Fruit fly (Drosophila melanogaster) whole organism, embryonic: ENCODE results near the gene CG43245.

Experiments
- Antp ChIP-seq: fragments of 200-800 bp; sonication (Bioruptor generic); optimal IDR thresholded peaks from 3 replicates; lab custom pipeline; 2016; ENCODE audit warnings: missing biosample characterization, missing genetic modification characterization
- BEAF-32 ChIP-seq: fragments of 200-800 bp; sonication (Bioruptor generic); optimal IDR thresholded peaks from 3 replicates; lab custom pipeline; 2017; ENCODE audit warnings: missing biosample characterization, missing genetic modification characterization, mild to moderate bottlenecking, moderate library complexity, missing genetic modification reagents
- Bdp1 ChIP-seq: fragments of 200-800 bp; sonication (Bioruptor generic); optimal IDR thresholded peaks from 3 replicates; lab custom pipeline; 2016; ENCODE audit warnings: missing biosample characterization, missing genetic modification characterization
- Blimp-1 ChIP-seq: fragments of 200-800 bp; sonication (Bioruptor generic); optimal IDR thresholded peaks from 3 replicates; lab custom pipeline; 2018; ENCODE audit warnings: missing biosample characterization, missing genetic modification characterization, mild to moderate bottlenecking, moderate library complexity, missing genetic modification reagents
- CG11696 ChIP-seq: fragments of 200-800 bp; sonication (Bioruptor generic); IDR thresholded peaks from 2 replicates; pipeline ENCODE4 v1.3.6; 2022; ENCODE audit warnings: missing biosample characterization, missing genetic modification characterization
- CG12299 ChIP-seq: fragments of 200-800 bp; sonication (Bioruptor generic); optimal IDR thresholded peaks from 2 replicates; lab custom pipeline; 2018; ENCODE audit warnings: missing biosample characterization, mild to moderate bottlenecking, missing genetic modification characterization
- CG13123 ChIP-seq: fragments of 200-800 bp; sonication (Bioruptor generic); optimal IDR thresholded peaks from 2 replicates; lab custom pipeline; 2016; ENCODE audit warnings: missing biosample characterization, missing genetic modification characterization
- CG13287 ChIP-seq: fragments of 200-800 bp; sonication (Bioruptor generic); IDR thresholded peaks from 2 replicates; pipeline ENCODE4 v1.3.6; 2022; ENCODE audit warnings: missing biosample characterization, missing genetic modification characterization; ENCODE audit not compliant: partially characterized antibody
- CG13296 ChIP-seq: fragments of 200-800 bp; sonication (Bioruptor generic); optimal IDR thresholded peaks from 3 replicates; lab custom pipeline; 2018; ENCODE audit warnings: missing biosample characterization, mild to moderate bottlenecking, missing genetic modification characterization
- CG14441 ChIP-seq: fragments of 200-800 bp; sonication (Bioruptor generic); IDR thresholded peaks from 2 replicates; pipeline ENCODE4 v1.3.6; 2022; ENCODE audit warnings: missing biosample characterization, missing genetic modification characterization
- CG1529 ChIP-seq: fragments of 200-800 bp; sonication (Bioruptor generic); optimal IDR thresholded peaks from 3 replicates; lab custom pipeline; 2018; ENCODE audit warnings: missing biosample characterization, missing genetic modification characterization
- CG15479 ChIP-seq: fragments of 200-800 bp; sonication (Bioruptor generic); optimal IDR thresholded peaks from 3 replicates; lab custom pipeline; 2019; ENCODE audit warnings: missing biosample characterization, mild to moderate bottlenecking, missing genetic modification characterization, moderate library complexity
- CG1602 ChIP-seq: fragments of 200-800 bp; sonication (Bioruptor generic); optimal IDR thresholded peaks from 3 replicates; lab custom pipeline; 2016; ENCODE audit warnings: missing biosample characterization, missing genetic modification characterization
- CG17612 ChIP-seq: fragments of 200-800 bp; sonication (Bioruptor generic); IDR thresholded peaks from 2 replicates; pipeline ENCODE4 v1.3.6; 2022; ENCODE audit warnings: missing biosample characterization, missing genetic modification characterization
- CG17802 ChIP-seq: fragments of 200-800 bp; sonication (Bioruptor generic); optimal IDR thresholded peaks from 2 replicates; lab custom pipeline; 2018; ENCODE audit warnings: missing biosample characterization, mild to moderate bottlenecking, missing genetic modification characterization, moderate library complexity
- CG17912 ChIP-seq: fragments of 200-800 bp; sonication (Bioruptor generic); optimal IDR thresholded peaks from 2 replicates; lab custom pipeline; 2018; ENCODE audit warnings: missing biosample characterization, mild to moderate bottlenecking, missing genetic modification characterization
- CG30403 ChIP-seq: fragments of 200-800 bp; sonication (Bioruptor generic); optimal IDR thresholded peaks from 3 replicates; lab custom pipeline; 2016; ENCODE audit warnings: missing biosample characterization, missing genetic modification characterization
- CG3163 ChIP-seq: fragments of 200-800 bp; sonication (Bioruptor generic); optimal IDR thresholded peaks from 3 replicates; lab custom pipeline; 2016; ENCODE audit warnings: missing biosample characterization, missing genetic modification characterization
- CG32772 ChIP-seq: fragments of 200-800 bp; sonication (Bioruptor generic); IDR thresholded peaks from 2 replicates; pipeline ENCODE4 v1.3.6; 2022; ENCODE audit warnings: missing biosample characterization, missing genetic modification characterization
- CG7357 ChIP-seq: fragments of 200-800 bp; sonication (Bioruptor generic); IDR thresholded peaks from 3 replicates; pipeline ENCODE4 v1.3.6; 2022; ENCODE audit warnings: missing biosample characterization, missing genetic modification characterization
- CG7745 ChIP-seq: fragments of 200-800 bp; sonication (Bioruptor generic); optimal IDR thresholded peaks from 2 replicates; lab custom pipeline; 2018; ENCODE audit warnings: missing biosample characterization, mild to moderate bottlenecking, missing genetic modification characterization, moderate library complexity
- CG7987 ChIP-seq: fragments of 200-800 bp; sonication (Bioruptor generic); optimal IDR thresholded peaks from 2 replicates; lab custom pipeline; 2018; ENCODE audit warnings: missing biosample characterization, mild to moderate bottlenecking, missing genetic modification characterization, moderate library complexity
- Dbx ChIP-seq: fragments of 200-800 bp; sonication (Bioruptor generic); IDR thresholded peaks from 3 replicates; pipeline ENCODE4 v1.3.6; 2022; ENCODE audit warnings: missing biosample characterization, missing genetic modification characterization
- Dip3 ChIP-seq: fragments of 200-800 bp; sonication (Bioruptor generic); optimal IDR thresholded peaks from 3 replicates; lab custom pipeline; 2016; ENCODE audit warnings: missing biosample characterization, missing genetic modification characterization
- Doc3 ChIP-seq: fragments of 200-800 bp; sonication (Bioruptor generic); IDR thresholded peaks from 3 replicates; pipeline ENCODE4 v1.3.6; 2022; ENCODE audit warnings: missing biosample characterization, missing genetic modification characterization; ENCODE audit not compliant: partially characterized antibody
- H2.0 ChIP-seq: fragments of 200-800 bp; sonication (Bioruptor generic); IDR thresholded peaks from 2 replicates; pipeline ENCODE4 v1.3.6; 2022; ENCODE audit warnings: missing biosample characterization, missing genetic modification characterization
- HmgD ChIP-seq: fragments of 200-800 bp; sonication (Bioruptor generic); optimal IDR thresholded peaks from 3 replicates; lab custom pipeline; 2016; ENCODE audit warnings: missing biosample characterization, missing genetic modification characterization
- Jarid2 ChIP-seq: fragments of 200-800 bp; sonication (Bioruptor generic); optimal IDR thresholded peaks from 3 replicates; lab custom pipeline; 2017; ENCODE audit warnings: mild to moderate bottlenecking, missing biosample characterization, missing genetic modification reagents, missing genetic modification characterization
- Nf-YC ChIP-seq: fragments of 200-800 bp; optimal IDR thresholded peaks from 3 replicates; lab custom pipeline; 2019; ENCODE audit warnings: missing biosample characterization, mild to moderate bottlenecking, missing genetic modification characterization, moderate library complexity
- Side ChIP-seq: fragments of 200-800 bp; sonication (Bioruptor generic); optimal IDR thresholded peaks from 2 replicates; lab custom pipeline; 2016; ENCODE audit warnings: missing biosample characterization, missing genetic modification characterization
- Xrp1 ChIP-seq: fragments of 200-800 bp; sonication (Bioruptor generic); IDR thresholded peaks from 2 replicates; pipeline ENCODE4 v1.3.6; 2022; ENCODE audit warnings: missing biosample characterization, missing genetic modification characterization
- ac ChIP-seq: fragments of 200-800 bp; sonication (Bioruptor generic); optimal IDR thresholded peaks from 3 replicates; lab custom pipeline; 2017; ENCODE audit warnings: missing biosample characterization, mild to moderate bottlenecking, missing genetic modification characterization
- cato ChIP-seq: fragments of 200-800 bp; sonication (Bioruptor generic); optimal IDR thresholded peaks from 2 replicates; lab custom pipeline; 2016; ENCODE audit warnings: missing biosample characterization, missing genetic modification characterization, borderline replicate concordance
- chif ChIP-seq, 2 experiments: fragments of 200-800 bp; sonication (Bioruptor generic); optimal IDR thresholded peaks; 3 replicates each; lab custom pipeline; 2016; ENCODE audit warnings: missing biosample characterization in 2 of 2, missing genetic modification characterization in 2 of 2
- en ChIP-seq: fragments of 200-800 bp; sonication (Bioruptor generic); optimal IDR thresholded peaks from 2 replicates; lab custom pipeline; 2016; ENCODE audit warnings: missing biosample characterization, missing genetic modification characterization
- esg ChIP-seq: fragments of 200-800 bp; sonication (Bioruptor generic); conservative IDR thresholded peaks from 2 replicates; pipeline ENCODE4 v1.3.6; 2022; ENCODE audit warnings: missing biosample characterization, missing genetic modification characterization
- fd102C ChIP-seq: fragments of 200-800 bp; sonication (Bioruptor generic); optimal IDR thresholded peaks from 2 replicates; lab custom pipeline; 2018; ENCODE audit warnings: missing biosample characterization, mild to moderate bottlenecking, missing genetic modification characterization, moderate library complexity
- fu2 ChIP-seq: fragments of 200-800 bp; sonication (Bioruptor generic); optimal IDR thresholded peaks from 2 replicates; lab custom pipeline; 2016; ENCODE audit warnings: missing biosample characterization, missing genetic modification characterization
- h ChIP-seq: fragments of >200 bp; optimal IDR thresholded peaks from 2 replicates; lab custom pipeline; 2017
- jing ChIP-seq: fragments of 200-800 bp; sonication (Bioruptor generic); optimal IDR thresholded peaks from 2 replicates; lab custom pipeline; 2018; ENCODE audit warnings: missing biosample characterization, mild to moderate bottlenecking, missing genetic modification characterization
- nau ChIP-seq: fragments of 200-800 bp; sonication (Bioruptor generic); optimal IDR thresholded peaks from 3 replicates; lab custom pipeline; 2017; ENCODE audit warnings: missing biosample characterization, mild to moderate bottlenecking, missing genetic modification characterization, missing genetic modification reagents
- nerfin-2 ChIP-seq: fragments of 200-800 bp; sonication (Bioruptor generic); IDR thresholded peaks from 2 replicates; pipeline ENCODE4 v1.3.6; 2022; ENCODE audit warnings: missing biosample characterization, missing genetic modification characterization; ENCODE audit not compliant: partially characterized antibody
- pan ChIP-seq, 4 experiments: fragments of >200 bp in 3 of 4; fragments of 200-800 bp in 1 of 4; sonication (Bioruptor generic) in 1 of 4; optimal IDR thresholded peaks in 3 of 4; IDR thresholded peaks in 1 of 4; 2 replicates each; pipeline versions ENCODE4 v1.3.6 to Lab custom; 2017 to 2022; ENCODE audit warnings: missing biosample characterization in 2 of 4, missing genetic modification characterization in 2 of 4, mixed read lengths in 1 of 4
- sim ChIP-seq: fragments of 200-800 bp; sonication (Bioruptor generic); IDR thresholded peaks from 2 replicates; pipeline ENCODE4 v1.3.6; 2022; ENCODE audit warnings: missing biosample characterization, missing genetic modification characterization
- ssp ChIP-seq: fragments of 200-800 bp; sonication (Bioruptor generic); IDR thresholded peaks from 2 replicates; pipeline ENCODE4 v1.3.6; 2022; ENCODE audit warnings: missing biosample characterization, missing genetic modification characterization
- toy ChIP-seq: fragments of 200-800 bp; sonication (Bioruptor generic); IDR thresholded peaks from 2 replicates; pipeline ENCODE4 v1.3.6; 2022; ENCODE audit warnings: missing biosample characterization, missing genetic modification characterization
- vnd ChIP-seq: fragments of 200-800 bp; sonication (Bioruptor generic); IDR thresholded peaks from 3 replicates; pipeline ENCODE4 v1.3.6; 2022; ENCODE audit warnings: missing biosample characterization, missing genetic modification characterization; ENCODE audit not compliant: partially characterized antibody
- zen ChIP-seq: fragments of 200-800 bp; sonication (Bioruptor generic); optimal IDR thresholded peaks from 3 replicates; lab custom pipeline; 2018; ENCODE audit warnings: missing biosample characterization, mild to moderate bottlenecking, missing genetic modification characterization, moderate library complexity

CG43245 gene

DNA sequence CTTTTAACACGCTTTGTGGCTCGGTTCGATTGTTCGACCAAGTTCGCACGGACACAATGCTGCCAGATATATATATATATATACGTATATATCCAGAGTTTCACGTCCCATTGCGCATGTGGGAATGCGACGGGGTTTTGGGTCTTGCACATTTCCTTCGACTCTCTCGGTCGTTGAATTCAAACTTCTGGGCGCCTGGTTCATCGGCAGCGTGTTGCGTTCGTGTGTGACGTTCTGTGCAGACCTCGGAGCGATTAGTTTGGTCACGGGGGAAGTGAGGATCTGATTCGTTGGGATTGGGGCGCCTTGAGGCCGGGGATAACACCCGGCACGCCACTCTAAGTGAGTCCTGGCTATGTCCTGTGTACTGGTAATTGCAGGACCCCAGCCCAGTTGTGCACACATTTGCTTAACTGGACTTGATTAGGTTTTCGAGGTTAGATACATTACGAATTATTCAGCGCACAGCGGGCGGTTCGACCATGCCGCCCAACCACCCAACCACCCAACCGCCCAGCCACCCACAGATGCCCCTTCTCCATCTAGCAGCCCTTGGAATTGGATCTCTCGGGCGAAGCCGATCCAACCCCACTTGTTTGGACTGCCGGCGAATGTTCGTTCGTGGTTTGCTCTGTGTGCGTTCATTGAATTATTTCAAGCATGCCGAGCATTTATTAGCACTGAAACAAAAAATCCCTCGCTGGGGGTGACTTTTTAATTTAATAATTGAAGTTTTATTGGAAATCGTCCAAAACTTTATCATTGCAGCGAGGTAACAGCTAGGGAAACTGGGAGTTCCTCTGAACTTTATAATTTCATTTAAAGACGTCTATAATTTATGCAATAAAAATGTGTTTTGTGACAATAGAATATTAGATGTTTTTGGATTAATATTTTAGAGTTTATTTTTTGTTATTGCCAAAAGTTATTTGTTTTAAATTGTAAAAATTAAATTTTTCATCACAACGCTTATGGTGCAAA is 46.2 kb downstream of the CG43245 start (continued):
- TF ChIP-seq CG14441 (GFP tag; lab: Robert Waterston, UW) (no peak), cato (GFP tag; lab: Kevin White, UChicago) (no peak), zen (tag; lab: Kevin White, UChicago) (no peak), toy (GFP tag; lab: Robert Waterston, UW) (no peak), esg (GFP tag; lab: Robert Waterston, UW) (no peak), fd102C (GFP tag; lab: Kevin White, UChicago) (no peak), Side (GFP tag; lab: Kevin White, UChicago) (no peak), sim (GFP tag; lab: Robert Waterston, UW) (no peak), chif (GFP tag; optimal IDR thresholded peaks at IDR 0.05; lab: Kevin White, UChicago) (peak in 1 of 2 experiments; percentile 10), CG15479 (no peak), en (GFP tag; lab: Kevin White, UChicago) (no peak), fu2 (GFP tag; lab: Kevin White, UChicago) (no peak), HmgD (GFP tag; lab: Kevin White, UChicago) (no peak), CG17912 (GFP tag; lab: Kevin White, UChicago) (no peak), Dip3 (GFP tag; lab: Kevin White, UChicago) (no peak), CG12299 (no peak), Nf-YC (tag; lab: Kevin White, UChicago) (no peak), Doc3 (no peak), CG7357 (GFP tag; lab: Robert Waterston, UW) (no peak), nau (GFP tag; lab: Kevin White, UChicago) (no peak), CG13123 (GFP tag; lab: Kevin White, UChicago) (no peak), BEAF-32 (GFP tag; lab: Kevin White, UChicago) (no peak), CG17802 (tag; lab: Kevin White, UChicago) (no peak), CG7987 (GFP tag; lab: Kevin White, UChicago) (no peak), H2.0 (GFP tag; lab: Robert Waterston, UW) (no peak), h (lab: Kevin White, UChicago) (no peak), CG13287 (GFP tag; lab: Robert Waterston, UW) (no peak), vnd (GFP tag; lab: Robert Waterston, UW) (no peak), CG7745 (tag; lab: Kevin White, UChicago) (no peak), pan (optimal IDR thresholded peaks at IDR 0.05; lab: Kevin White, UChicago) (no peak), pan (GFP tag; optimal IDR thresholded peaks at IDR 0.05 in 1 of 2, IDR thresholded peaks at IDR 0.05 in 1 of 2) (no peak), Jarid2 (no peak), CG30403 (peak; percentile 46), ac (no peak), Antp (no peak), CG11696 (no peak), Bdp1 (no peak), Xrp1 (GFP tag; lab: Robert Waterston, UW) (0 out of 2 replicates have a peak, but pooled peaks have one; percentile 11), CG1602 (GFP tag; lab: Kevin White, UChicago) (no peak), CG13296 (GFP tag; lab: Kevin White, UChicago) (no peak), Dbx (GFP tag; lab: Robert Waterston, UW) (0 out of 3 replicates have a peak, but pooled peaks have one; percentile 9), CG17612 (GFP tag; lab: Robert Waterston, UW) (no peak), CG32772 (no peak), CG3163 (GFP tag; lab: Kevin White, UChicago) (no peak), Blimp-1 (GFP tag; lab: Kevin White, UChicago) (peak; percentile 36), jing (GFP tag; lab: Kevin White, UChicago) (no peak), CG1529 (no peak), ssp (no peak), nerfin-2 (no peak)
